Worm (Caenorhabditis elegans) whole organism, young adult: ENCODE measurements around the gene K10C2.12.

Experiments
- B0035.1 ChIP-seq: sonication (generic microtip); optimal IDR thresholded peaks from 2 replicates; lab custom pipeline; 2016; ENCODE audit warnings: missing genetic modification characterization, mild to moderate bottlenecking, missing compliant biosample characterization, missing genotype, missing genetic modification reagents
- B0336.3 ChIP-seq: fragments of 200-800 bp; sonication (Bioruptor generic); IDR thresholded peaks from 2 replicates; pipeline ENCODE4 v1.3.6; 2022; ENCODE audit warnings: missing genetic modification characterization, missing compliant biosample characterization
- C17E4.6 ChIP-seq: fragments of 200-800 bp; sonication (Bioruptor generic); IDR thresholded peaks from 2 replicates; pipeline ENCODE4 v1.3.6; 2022; ENCODE audit warnings: missing genetic modification reagents, missing genetic modification characterization, missing compliant biosample characterization
- F22D6.2 ChIP-seq: sonication (generic microtip); optimal IDR thresholded peaks from 2 replicates; lab custom pipeline; 2016; ENCODE audit warnings: mild to moderate bottlenecking, missing genetic modification characterization, missing compliant biosample characterization
- F33H1.4 ChIP-seq: fragments of 200-800 bp; sonication (Bioruptor generic); IDR thresholded peaks from 2 replicates; pipeline ENCODE4 v1.3.6; 2022; ENCODE audit warnings: missing genetic modification reagents, missing genetic modification characterization, missing compliant biosample characterization
- F39B2.1 ChIP-seq: fragments of 200-800 bp; sonication (Bioruptor generic); IDR thresholded peaks from 2 replicates; pipeline ENCODE4 v1.3.6; 2022; ENCODE audit warnings: missing genetic modification reagents, missing genetic modification characterization, missing compliant biosample characterization
- F55B11.4 ChIP-seq: sonication (generic microtip); optimal IDR thresholded peaks from 2 replicates; lab custom pipeline; 2016; ENCODE audit warnings: missing compliant biosample characterization, missing genetic modification characterization, borderline replicate concordance; ENCODE audit not compliant: insufficient read depth
- F57C9.4 ChIP-seq: sonication (generic microtip); optimal IDR thresholded peaks from 2 replicates; lab custom pipeline; 2017; ENCODE audit warnings: mild to moderate bottlenecking, missing genetic modification characterization, missing compliant biosample characterization
- Y67H2A.10 ChIP-seq: fragments of 200-800 bp; sonication (Bioruptor generic); conservative IDR thresholded peaks from 2 replicates; pipeline ENCODE4 v1.3.6; 2022; ENCODE audit warnings: missing genetic modification reagents, missing genetic modification characterization, missing compliant biosample characterization
- ZK185.1 ChIP-seq: sonication (generic microtip); optimal IDR thresholded peaks from 2 replicates; lab custom pipeline; 2016; ENCODE audit warnings: mild to moderate bottlenecking, missing genetic modification characterization, missing compliant biosample characterization; ENCODE audit not compliant: poor library complexity, severe bottlenecking
- aptf-3 ChIP-seq: fragments of 200-800 bp; sonication (Bioruptor generic); IDR thresholded peaks from 2 replicates; pipeline ENCODE4 v1.3.6; 2022; ENCODE audit warnings: missing genetic modification characterization, missing compliant biosample characterization
- atf-7 ChIP-seq: sonication (generic microtip); optimal IDR thresholded peaks from 2 replicates; lab custom pipeline; 2017; ENCODE audit warnings: mild to moderate bottlenecking, missing genetic modification characterization, missing compliant biosample characterization
- athp-1 ChIP-seq: sonication (generic microtip); optimal IDR thresholded peaks from 2 replicates; lab custom pipeline; 2017; ENCODE audit warnings: mild to moderate bottlenecking, missing genetic modification characterization, missing compliant biosample characterization
- attf-3 ChIP-seq: fragments of 200-800 bp; sonication (Bioruptor generic); conservative IDR thresholded peaks from 2 replicates; pipeline ENCODE4 v1.3.6; 2022; ENCODE audit warnings: missing genetic modification reagents, missing genetic modification characterization, missing compliant biosample characterization
- attf-6 ChIP-seq: fragments of 200-800 bp; sonication (Bioruptor generic); IDR thresholded peaks from 2 replicates; pipeline ENCODE4 v1.3.6; 2022; ENCODE audit warnings: missing genetic modification reagents, missing genetic modification characterization, missing compliant biosample characterization
- bed-2 ChIP-seq: fragments of 200-800 bp; sonication (Bioruptor generic); IDR thresholded peaks from 2 replicates; pipeline ENCODE4 v1.3.6; 2022; ENCODE audit warnings: missing genetic modification reagents, missing genetic modification characterization, missing compliant biosample characterization
- cebp-1 ChIP-seq, 2 experiments: fragments of 200-800 bp in 1 of 2; sonication (Bioruptor generic) in 1 of 2; sonication (generic microtip) in 1 of 2; IDR thresholded peaks in 1 of 2; optimal IDR thresholded peaks in 1 of 2; 2 replicates each; pipeline versions ENCODE4 v1.3.6 to Lab custom; 2017 to 2022; ENCODE audit warnings: missing compliant biosample characterization in 2 of 2, missing genetic modification characterization in 2 of 2, mild to moderate bottlenecking in 1 of 2, missing genetic modification reagents in 1 of 2, moderate library complexity in 1 of 2
- ceh-27 ChIP-seq: fragments of 200-800 bp; sonication (Bioruptor generic); optimal IDR thresholded peaks from 2 replicates; lab custom pipeline; 2018; ENCODE audit warnings: mild to moderate bottlenecking, missing genetic modification characterization, moderate library complexity, missing compliant biosample characterization
- ceh-40 ChIP-seq: fragments of 200-800 bp; sonication (Bioruptor generic); IDR thresholded peaks from 2 replicates; pipeline ENCODE4 v1.3.6; 2022; ENCODE audit warnings: missing genetic modification characterization, missing compliant biosample characterization
- chd-7 ChIP-seq: sonication (generic microtip); optimal IDR thresholded peaks from 2 replicates; lab custom pipeline; 2016; ENCODE audit warnings: mild to moderate bottlenecking, missing genetic modification characterization, moderate library complexity, missing compliant biosample characterization
- die-1 ChIP-seq: sonication (generic microtip); optimal IDR thresholded peaks from 2 replicates; lab custom pipeline; 2016; ENCODE audit warnings: missing genotype, mild to moderate bottlenecking, missing genetic modification characterization, missing compliant biosample characterization
- dpl-1 ChIP-seq: fragments of 150-350 bp; optimal IDR thresholded peaks from 2 replicates; lab custom pipeline; 2014; ENCODE audit warnings: missing biosample characterization, missing genetic modification reagents, missing genetic modification characterization
- efl-1 ChIP-seq: fragments of 150-350 bp; optimal IDR thresholded peaks from 2 replicates; lab custom pipeline; 2014; ENCODE audit warnings: missing biosample characterization, missing genetic modification reagents, missing genetic modification characterization
- fkh-3 ChIP-seq: sonication (generic microtip); optimal IDR thresholded peaks from 2 replicates; lab custom pipeline; 2016; ENCODE audit warnings: mild to moderate bottlenecking, missing genetic modification characterization, missing compliant biosample characterization
- hlh-12 ChIP-seq: sonication (generic microtip); optimal IDR thresholded peaks from 2 replicates; lab custom pipeline; 2016; ENCODE audit warnings: missing genetic modification characterization, missing compliant biosample characterization
- hlh-26 ChIP-seq: fragments of 200-800 bp; sonication (Bioruptor generic); conservative IDR thresholded peaks from 2 replicates; pipeline ENCODE4 v1.3.6; 2022; ENCODE audit warnings: missing genetic modification reagents, missing genetic modification characterization, missing compliant biosample characterization
- let-526 ChIP-seq: fragments of 200-800 bp; sonication (Bioruptor generic); IDR thresholded peaks from 2 replicates; pipeline ENCODE4 v1.3.6; 2022; ENCODE audit warnings: missing genetic modification reagents, missing genetic modification characterization, missing compliant biosample characterization
- lin-26 ChIP-seq: fragments of 200-800 bp; sonication (Bioruptor generic); IDR thresholded peaks from 2 replicates; pipeline ENCODE4 v1.3.6; 2022; ENCODE audit warnings: missing genetic modification reagents, missing genetic modification characterization, missing compliant biosample characterization
- lin-35 ChIP-seq, 3 experiments: fragments of 150-350 bp in 2 of 3; sonication (generic microtip) in 1 of 3; optimal IDR thresholded peaks; 2 replicates each; lab custom pipeline; 2014 to 2018; ENCODE audit warnings: missing biosample characterization in 3 of 3, missing genetic modification characterization in 3 of 3, missing genetic modification reagents in 3 of 3
- lsl-1 ChIP-seq: fragments of 200-800 bp; sonication (Bioruptor generic); optimal IDR thresholded peaks from 2 replicates; lab custom pipeline; 2018; ENCODE audit warnings: mild to moderate bottlenecking, missing genetic modification characterization, moderate library complexity, missing compliant biosample characterization
- madf-10 ChIP-seq: sonication (generic microtip); optimal IDR thresholded peaks from 2 replicates; lab custom pipeline; 2016; ENCODE audit warnings: mild to moderate bottlenecking, missing genetic modification characterization, missing compliant biosample characterization
- madf-8 ChIP-seq: fragments of 200-800 bp; sonication (Bioruptor generic); conservative IDR thresholded peaks from 2 replicates; pipeline ENCODE4 v1.3.6; 2022; ENCODE audit warnings: missing genetic modification reagents, missing genetic modification characterization, missing compliant biosample characterization
- mcd-1 ChIP-seq: fragments of 200-800 bp; sonication (Bioruptor generic); IDR thresholded peaks from 2 replicates; pipeline ENCODE4 v1.3.6; 2022; ENCODE audit warnings: missing genetic modification reagents, missing genetic modification characterization, missing compliant biosample characterization
- mxl-1 ChIP-seq: sonication (generic microtip); optimal IDR thresholded peaks from 2 replicates; lab custom pipeline; 2016; ENCODE audit warnings: missing genetic modification characterization, missing compliant biosample characterization
- nfya-2 ChIP-seq: fragments of 200-800 bp; sonication (Bioruptor generic); IDR thresholded peaks from 2 replicates; pipeline ENCODE4 v1.3.6; 2022; ENCODE audit warnings: missing genetic modification reagents, missing genetic modification characterization, missing compliant biosample characterization
- nhr-120 ChIP-seq: fragments of 200-800 bp; sonication (Bioruptor generic); IDR thresholded peaks from 2 replicates; pipeline ENCODE4 v1.3.6; 2022; ENCODE audit warnings: missing genetic modification characterization, missing compliant biosample characterization
- nhr-80 ChIP-seq: sonication (generic microtip); optimal IDR thresholded peaks from 2 replicates; lab custom pipeline; 2016; ENCODE audit warnings: missing genetic modification characterization, missing compliant biosample characterization
- nhr-90 ChIP-seq: sonication (generic microtip); optimal IDR thresholded peaks from 2 replicates; lab custom pipeline; 2016; ENCODE audit warnings: missing genotype, mild to moderate bottlenecking, missing genetic modification characterization, missing compliant biosample characterization
- pha-4 ChIP-seq: fragments of 150-350 bp; sonication (generic microtip); optimal IDR thresholded peaks from 2 replicates; lab custom pipeline; 2014; ENCODE audit warnings: missing biosample characterization, missing genetic modification reagents, missing genetic modification characterization
- repo-1 ChIP-seq: sonication (generic microtip); optimal IDR thresholded peaks from 2 replicates; lab custom pipeline; 2017; ENCODE audit warnings: mild to moderate bottlenecking, missing genetic modification characterization, missing compliant biosample characterization
- snpc-1.1 ChIP-seq: sonication (generic microtip); optimal IDR thresholded peaks from 2 replicates; lab custom pipeline; 2017; ENCODE audit warnings: missing genetic modification characterization, mild to moderate bottlenecking, missing compliant biosample characterization, antibody characterized with exemption, moderate library complexity, missing genotype, missing genetic modification reagents; ENCODE audit not compliant: insufficient read depth
- snpc-1.3 ChIP-seq: sonication (generic microtip); optimal IDR thresholded peaks from 2 replicates; lab custom pipeline; 2017; ENCODE audit warnings: missing genetic modification characterization, mild to moderate bottlenecking, missing compliant biosample characterization, antibody characterized with exemption, moderate library complexity, missing genotype, missing genetic modification reagents; ENCODE audit not compliant: insufficient read depth
- tbx-9 ChIP-seq: sonication (generic microtip); optimal IDR thresholded peaks from 2 replicates; lab custom pipeline; 2016; ENCODE audit warnings: borderline replicate concordance, missing genetic modification characterization, inconsistent platforms, missing compliant biosample characterization
- unc-62 ChIP-seq: fragments of 150-350 bp; optimal IDR thresholded peaks from 2 replicates; lab custom pipeline; 2014; ENCODE audit warnings: missing biosample characterization, missing genetic modification reagents, missing genetic modification characterization
- ztf-18 ChIP-seq: sonication (generic microtip); optimal IDR thresholded peaks from 2 replicates; lab custom pipeline; 2016; ENCODE audit warnings: missing genotype, mild to moderate bottlenecking, missing genetic modification characterization, missing compliant biosample characterization
- ztf-26 ChIP-seq: sonication (generic microtip); optimal IDR thresholded peaks from 2 replicates; lab custom pipeline; 2017; ENCODE audit warnings: missing genetic modification characterization, missing compliant biosample characterization

K10C2.12 gene

ce11 chrX:6371192-6372116 lies 49.1 kb downstream of the K10C2.12 start (continued):
- TF ChIP-seq pha-4 (tag; lab: Kevin White, UChicago), result no peak
- TF ChIP-seq ztf-26 (tag; lab: Kevin White, UChicago), result peak; percentile 57
- 0 out of 2 replicates have a peak, but pooled peaks have one; percentile 65 for TF ChIP-seq nhr-120 (GFP tag; lab: Robert Waterston, UW)
- peak; percentile 56 for TF ChIP-seq repo-1
- no peak for TF ChIP-seq lin-35 (GFP tag; optimal IDR thresholded peaks at IDR 0.05; lab: Kevin White, UChicago)
- TF ChIP-seq athp-1 (tag; lab: Kevin White, UChicago), result peak; percentile 6
- no peak for TF ChIP-seq chd-7 (tag; lab: Kevin White, UChicago)
- peak; percentile 10 for TF ChIP-seq atf-7 (tag; lab: Kevin White, UChicago)
- no peak for TF ChIP-seq F39B2.1 (GFP tag; lab: Robert Waterston, UW)
- TF ChIP-seq nhr-90 (tag; lab: Kevin White, UChicago), result peak; percentile 81
- TF ChIP-seq snpc-1.1, result peak; percentile 5
- no peak for TF ChIP-seq Y67H2A.10 (GFP tag; lab: Robert Waterston, UW)
- TF ChIP-seq C17E4.6 (GFP tag; lab: Robert Waterston, UW), result no peak
- TF ChIP-seq ceh-40, result peak; percentile 72; the same call in 1 of the 2 replicates
- peak; percentile 89; the same call in 1 of the 2 replicates for TF ChIP-seq lin-26 (GFP tag; lab: Robert Waterston, UW)
- TF ChIP-seq F57C9.4 (tag; lab: Kevin White, UChicago), result no peak
- TF ChIP-seq F22D6.2 (tag; lab: Kevin White, UChicago), result no peak
- TF ChIP-seq dpl-1 (GFP tag; lab: Kevin White, UChicago), result no peak
- no peak for TF ChIP-seq F55B11.4 (tag; lab: Kevin White, UChicago)
- no peak for TF ChIP-seq cebp-1 (GFP tag; IDR thresholded peaks at IDR 0.05; lab: Robert Waterston, UW)
- TF ChIP-seq cebp-1 (tag; optimal IDR thresholded peaks at IDR 0.05; lab: Kevin White, UChicago), result no peak
- TF ChIP-seq madf-10, result peak; percentile 71
- no peak for TF ChIP-seq B0336.3 (GFP tag; lab: Robert Waterston, UW)
- peak; percentile 41 for TF ChIP-seq hlh-12
- TF ChIP-seq tbx-9 (tag; lab: Kevin White, UChicago), result peak; percentile 13
- TF ChIP-seq die-1 (tag; lab: Kevin White, UChicago), result peak; percentile 80
- peak; percentile 62 for TF ChIP-seq ztf-18 (tag; lab: Kevin White, UChicago)
- TF ChIP-seq nhr-80 (tag; lab: Kevin White, UChicago), result peak; percentile 13
- TF ChIP-seq efl-1, result no peak
- TF ChIP-seq attf-6 (GFP tag; lab: Robert Waterston, UW), result no peak
- no peak for TF ChIP-seq attf-3 (GFP tag; lab: Robert Waterston, UW)
- TF ChIP-seq B0035.1 (tag; lab: Kevin White, UChicago), result peak; percentile 62
- TF ChIP-seq snpc-1.3, result peak; percentile 85
- TF ChIP-seq mcd-1 (GFP tag; lab: Robert Waterston, UW), result no peak
- peak; percentile 53; the same call in 1 of the 2 replicates for TF ChIP-seq let-526 (GFP tag; lab: Robert Waterston, UW)
- no peak for TF ChIP-seq F33H1.4 (GFP tag; lab: Robert Waterston, UW)
- TF ChIP-seq fkh-3 (tag; lab: Kevin White, UChicago), result peak; percentile 36
- no peak for TF ChIP-seq lsl-1 (GFP tag; lab: Kevin White, UChicago)
- TF ChIP-seq mxl-1 (tag; lab: Kevin White, UChicago), result peak; percentile 56
- TF ChIP-seq bed-2, result no peak
- no peak for TF ChIP-seq unc-62 (GFP tag; lab: Kevin White, UChicago)
- TF ChIP-seq madf-8 (GFP tag; lab: Robert Waterston, UW), result no peak
- no peak for TF ChIP-seq nfya-2 (GFP tag; lab: Robert Waterston, UW)
- TF ChIP-seq ceh-27 (GFP tag; lab: Kevin White, UChicago), result peak; percentile 47
- no peak for TF ChIP-seq hlh-26 (GFP tag; lab: Robert Waterston, UW)
- TF ChIP-seq aptf-3 (GFP tag; lab: Robert Waterston, UW), result peak; percentile 75; the same call in 1 of the 2 replicates
- peak; percentile 67 for TF ChIP-seq ZK185.1 (tag; lab: Kevin White, UChicago)
